Fruit fly (Drosophila melanogaster) whole organism, embryonic: ENCODE results near the gene Tcs6.

Experiments used
- ATbp ChIP-seq: fragments of 200-800 bp; sonication (Bioruptor generic); optimal IDR thresholded peaks from 2 replicates; lab custom pipeline; 2017; ENCODE audit warnings: missing biosample characterization, mild to moderate bottlenecking, missing genetic modification characterization, missing genetic modification reagents
- Atf-2 ChIP-seq: fragments of 200-800 bp; sonication (Bioruptor generic); optimal IDR thresholded peaks from 2 replicates; lab custom pipeline; 2016; ENCODE audit warnings: missing biosample characterization, missing genetic modification characterization
- Atf3 ChIP-seq: fragments of 200-800 bp; sonication (Bioruptor generic); optimal IDR thresholded peaks from 3 replicates; lab custom pipeline; 2016; ENCODE audit warnings: missing biosample characterization, missing genetic modification characterization
- B-H2 ChIP-seq: fragments of 200-800 bp; sonication (Bioruptor generic); optimal IDR thresholded peaks from 2 replicates; lab custom pipeline; 2018; ENCODE audit warnings: missing biosample characterization, mild to moderate bottlenecking, missing genetic modification characterization
- CG10543 ChIP-seq: fragments of 200-800 bp; sonication (Bioruptor generic); optimal IDR thresholded peaks from 3 replicates; lab custom pipeline; 2017; ENCODE audit warnings: missing biosample characterization, mild to moderate bottlenecking, missing genetic modification characterization, moderate library complexity
- CG11456 ChIP-seq: fragments of 200-800 bp; sonication (Bioruptor generic); IDR thresholded peaks from 3 replicates; pipeline ENCODE4 v1.3.6; 2022; ENCODE audit warnings: missing biosample characterization, missing genetic modification characterization
- CG12659 ChIP-seq: fragments of 200-800 bp; sonication (Bioruptor generic); optimal IDR thresholded peaks from 3 replicates; lab custom pipeline; 2017; ENCODE audit warnings: mild to moderate bottlenecking, missing biosample characterization, missing genetic modification reagents, missing genetic modification characterization
- CG12744 ChIP-seq: fragments of 200-800 bp; sonication (Bioruptor generic); optimal IDR thresholded peaks from 2 replicates; lab custom pipeline; 2016; ENCODE audit warnings: missing biosample characterization, missing genetic modification characterization
- CG13775 ChIP-seq: fragments of 200-800 bp; sonication (Bioruptor generic); optimal IDR thresholded peaks from 3 replicates; lab custom pipeline; 2017; ENCODE audit warnings: missing biosample characterization, mild to moderate bottlenecking, missing genetic modification characterization
- CG15514 ChIP-seq: fragments of 200-800 bp; sonication (Bioruptor generic); optimal IDR thresholded peaks from 3 replicates; lab custom pipeline; 2017; ENCODE audit warnings: missing biosample characterization, missing genetic modification characterization, mild to moderate bottlenecking, moderate library complexity, missing genetic modification reagents
- CG17361 ChIP-seq: fragments of 200-800 bp; sonication (Bioruptor generic); IDR thresholded peaks from 3 replicates; pipeline ENCODE4 v1.3.6; 2022; ENCODE audit warnings: missing biosample characterization, missing genetic modification characterization
- CG18011 ChIP-seq: fragments of 200-800 bp; sonication (Bioruptor generic); optimal IDR thresholded peaks from 2 replicates; lab custom pipeline; 2017; ENCODE audit warnings: missing biosample characterization, missing genetic modification characterization, mild to moderate bottlenecking, moderate library complexity, missing genotype
- CG2116 ChIP-seq: fragments of 200-800 bp; sonication (Bioruptor generic); optimal IDR thresholded peaks from 3 replicates; lab custom pipeline; 2018; ENCODE audit warnings: missing biosample characterization, mild to moderate bottlenecking, missing genetic modification characterization
- CG30431 ChIP-seq: fragments of 200-800 bp; sonication (Bioruptor generic); optimal IDR thresholded peaks from 2 replicates; lab custom pipeline; 2017; ENCODE audit warnings: missing biosample characterization, missing genetic modification characterization
- CG3163 ChIP-seq: fragments of 200-800 bp; sonication (Bioruptor generic); optimal IDR thresholded peaks from 3 replicates; lab custom pipeline; 2016; ENCODE audit warnings: missing biosample characterization, missing genetic modification characterization
- CG32532 ChIP-seq: fragments of 200-800 bp; sonication (Bioruptor generic); IDR thresholded peaks from 2 replicates; pipeline ENCODE4 v1.3.6; 2022; ENCODE audit warnings: missing biosample characterization, missing genetic modification characterization
- CG33557 ChIP-seq: fragments of 200-800 bp; sonication (Bioruptor generic); optimal IDR thresholded peaks from 2 replicates; lab custom pipeline; 2019; ENCODE audit warnings: missing biosample characterization, mild to moderate bottlenecking, missing genetic modification characterization, moderate library complexity
- CG3847 ChIP-seq: fragments of 200-800 bp; sonication (Bioruptor generic); IDR thresholded peaks from 2 replicates; pipeline ENCODE4 v1.3.6; 2022; ENCODE audit warnings: missing biosample characterization, missing genetic modification characterization
- CG4282 ChIP-seq: fragments of 200-800 bp; sonication (Bioruptor generic); optimal IDR thresholded peaks from 2 replicates; lab custom pipeline; 2016; ENCODE audit warnings: missing biosample characterization, missing genetic modification characterization
- CG4360 ChIP-seq: fragments of 200-800 bp; sonication (Bioruptor generic); IDR thresholded peaks from 2 replicates; pipeline ENCODE4 v1.3.6; 2022; ENCODE audit warnings: missing biosample characterization, missing genetic modification characterization
- CG5180 ChIP-seq: fragments of 200-800 bp; sonication (Bioruptor generic); optimal IDR thresholded peaks from 3 replicates; lab custom pipeline; 2017; ENCODE audit warnings: missing biosample characterization, missing genetic modification characterization, mild to moderate bottlenecking, moderate library complexity, missing genetic modification reagents
- CG6254 ChIP-seq: fragments of 200-800 bp; sonication (Bioruptor generic); optimal IDR thresholded peaks from 3 replicates; lab custom pipeline; 2017; ENCODE audit warnings: mild to moderate bottlenecking, missing biosample characterization, missing genetic modification reagents, missing genetic modification characterization
- CG6813 ChIP-seq: fragments of 200-800 bp; sonication (Bioruptor generic); optimal IDR thresholded peaks from 2 replicates; lab custom pipeline; 2017; ENCODE audit warnings: missing biosample characterization, missing genetic modification characterization, mild to moderate bottlenecking, moderate library complexity, missing genetic modification reagents
- CG7357 ChIP-seq: fragments of 200-800 bp; sonication (Bioruptor generic); IDR thresholded peaks from 3 replicates; pipeline ENCODE4 v1.3.6; 2022; ENCODE audit warnings: missing biosample characterization, missing genetic modification characterization
- CG7963 ChIP-seq: fragments of 200-800 bp; sonication (Bioruptor generic); IDR thresholded peaks from 3 replicates; pipeline ENCODE4 v1.3.6; 2022; ENCODE audit warnings: missing biosample characterization, missing genetic modification characterization; ENCODE audit not compliant: partially characterized antibody
- CG8089 ChIP-seq: fragments of 200-800 bp; sonication (Bioruptor generic); optimal IDR thresholded peaks from 3 replicates; lab custom pipeline; 2016; ENCODE audit warnings: missing biosample characterization, missing genetic modification characterization
- CG8765 ChIP-seq: fragments of 200-800 bp; sonication (Bioruptor generic); IDR thresholded peaks from 2 replicates; pipeline ENCODE4 v1.3.6; 2022; ENCODE audit warnings: missing biosample characterization, missing genetic modification characterization
- CG9727 ChIP-seq: fragments of 200-800 bp; sonication (Bioruptor generic); optimal IDR thresholded peaks from 3 replicates; lab custom pipeline; 2017; ENCODE audit warnings: missing biosample characterization, mild to moderate bottlenecking, missing genetic modification characterization
- D19A ChIP-seq: fragments of 200-800 bp; optimal IDR thresholded peaks from 3 replicates; lab custom pipeline; 2019; ENCODE audit warnings: missing biosample characterization, mild to moderate bottlenecking, missing genetic modification characterization, moderate library complexity
- Dp ChIP-seq: fragments of 200-800 bp; sonication (Bioruptor generic); optimal IDR thresholded peaks from 2 replicates; lab custom pipeline; 2018; ENCODE audit warnings: missing biosample characterization, mild to moderate bottlenecking, missing genetic modification characterization, moderate library complexity
- ERR ChIP-seq: fragments of 200-800 bp; sonication (Bioruptor generic); optimal IDR thresholded peaks from 2 replicates; lab custom pipeline; 2016; ENCODE audit warnings: missing biosample characterization, missing genetic modification characterization
- Hr51 ChIP-seq, 2 experiments: fragments of 200-800 bp; sonication (Bioruptor generic); optimal IDR thresholded peaks; 2 replicates in 1 of 2; 3 replicates in 1 of 2; lab custom pipeline; 2016 to 2018; ENCODE audit warnings: missing biosample characterization in 2 of 2, missing genetic modification characterization in 2 of 2, mild to moderate bottlenecking in 1 of 2, moderate library complexity in 1 of 2
- abd-A ChIP-seq: fragments of 200-800 bp; sonication (Bioruptor generic); optimal IDR thresholded peaks from 3 replicates; lab custom pipeline; 2019; ENCODE audit warnings: missing biosample characterization, mild to moderate bottlenecking, missing genetic modification characterization, moderate library complexity
- ac ChIP-seq: fragments of 200-800 bp; sonication (Bioruptor generic); optimal IDR thresholded peaks from 3 replicates; lab custom pipeline; 2017; ENCODE audit warnings: missing biosample characterization, mild to moderate bottlenecking, missing genetic modification characterization
- ato ChIP-seq: fragments of 200-800 bp; sonication (Bioruptor generic); IDR thresholded peaks from 2 replicates; pipeline ENCODE4 v1.3.6; 2022; ENCODE audit warnings: missing biosample characterization, missing genetic modification characterization; ENCODE audit not compliant: partially characterized antibody
- bowl ChIP-seq: fragments of 200-800 bp; sonication (Bioruptor generic); IDR thresholded peaks from 2 replicates; pipeline ENCODE4 v1.3.6; 2022; ENCODE audit warnings: missing biosample characterization, missing genetic modification characterization
- corto ChIP-seq: fragments of 200-800 bp; sonication (Bioruptor generic); optimal IDR thresholded peaks from 2 replicates; lab custom pipeline; 2016; ENCODE audit warnings: missing biosample characterization, mild to moderate bottlenecking, missing genetic modification characterization, moderate library complexity
- crc ChIP-seq: fragments of 200-800 bp; sonication (Bioruptor generic); optimal IDR thresholded peaks from 2 replicates; lab custom pipeline; 2016; ENCODE audit warnings: missing biosample characterization, missing genetic modification characterization
- exex ChIP-seq: fragments of 200-800 bp; sonication (Bioruptor generic); optimal IDR thresholded peaks from 4 replicates; lab custom pipeline; 2018; ENCODE audit warnings: missing biosample characterization, mild to moderate bottlenecking, missing genetic modification characterization, moderate library complexity
- eyg ChIP-seq: fragments of 200-800 bp; sonication (Bioruptor generic); optimal IDR thresholded peaks from 3 replicates; lab custom pipeline; 2016; ENCODE audit warnings: missing biosample characterization, missing genetic modification characterization
- gcm ChIP-seq: fragments of 200-800 bp; sonication (Bioruptor generic); optimal IDR thresholded peaks from 2 replicates; lab custom pipeline; 2019; ENCODE audit warnings: missing biosample characterization, mild to moderate bottlenecking, missing genetic modification characterization, moderate library complexity
- grau ChIP-seq: fragments of 200-800 bp; optimal IDR thresholded peaks from 3 replicates; lab custom pipeline; 2019; ENCODE audit warnings: missing biosample characterization, mild to moderate bottlenecking, missing genetic modification characterization, moderate library complexity
- gsb-n ChIP-seq: fragments of 200-800 bp; sonication (Bioruptor generic); optimal IDR thresholded peaks from 3 replicates; lab custom pipeline; 2018; ENCODE audit warnings: missing biosample characterization, mild to moderate bottlenecking, missing genetic modification characterization
- repo ChIP-seq: fragments of 200-800 bp; sonication (Bioruptor generic); optimal IDR thresholded peaks from 2 replicates; lab custom pipeline; 2016; ENCODE audit warnings: missing biosample characterization, missing genetic modification characterization
- sob ChIP-seq: fragments of 200-800 bp; sonication (Bioruptor generic); IDR thresholded peaks from 2 replicates; pipeline ENCODE4 v1.3.6; 2022; ENCODE audit warnings: missing biosample characterization, missing genetic modification characterization
- stwl ChIP-seq: fragments of 200-800 bp; sonication (Bioruptor generic); optimal IDR thresholded peaks from 3 replicates; lab custom pipeline; 2018; ENCODE audit warnings: missing biosample characterization, mild to moderate bottlenecking, missing genetic modification characterization, moderate library complexity
- sug ChIP-seq: fragments of 200-800 bp; optimal IDR thresholded peaks from 2 replicates; lab custom pipeline; 2019; ENCODE audit warnings: missing biosample characterization, mild to moderate bottlenecking, missing genetic modification characterization, moderate library complexity
- ttk ChIP-seq: fragments of 200-800 bp; sonication (Bioruptor generic); IDR thresholded peaks from 2 replicates; pipeline ENCODE4 v2.1.2; 2022; ENCODE audit warnings: missing biosample characterization, missing genetic modification characterization
- zen2 ChIP-seq: fragments of 200-800 bp; sonication (Bioruptor generic); IDR thresholded peaks from 3 replicates; pipeline ENCODE4 v1.3.6; 2022; ENCODE audit warnings: missing biosample characterization, missing genetic modification characterization; ENCODE audit not compliant: partially characterized antibody

Tcs6 gene

dm6 chr3R:26059195-26059594 is 1.2 kb upstream of the Tcs6 start, which contains the start of the genes RpL34a and Trmt61 (continued):
- TF ChIP-seq CG11456 (GFP tag; lab: Robert Waterston, UW) (peak; percentile 61; the same call in 1 of the 3 replicates), ERR (GFP tag; lab: Kevin White, UChicago) (peak; percentile 27), CG8765 (GFP tag; lab: Robert Waterston, UW) (no peak), CG6254 (GFP tag; lab: Kevin White, UChicago) (peak; percentile 84), ac (GFP tag; lab: Kevin White, UChicago) (peak; percentile 60), CG6813 (GFP tag; lab: Kevin White, UChicago) (peak; percentile 91), sug (peak; percentile 90), ttk (GFP tag; lab: Robert Waterston, UW) (peak; percentile 59; the same call in 1 of the 2 replicates), gsb-n (peak; percentile 86), CG18011 (GFP tag; lab: Kevin White, UChicago) (peak; percentile 74), CG33557 (peak; percentile 94), Atf3 (GFP tag; lab: Kevin White, UChicago) (peak; percentile 62), CG13775 (GFP tag; lab: Kevin White, UChicago) (peak; percentile 97), grau (tag; lab: Kevin White, UChicago) (peak; percentile 86), sob (GFP tag; lab: Robert Waterston, UW) (peak; percentile 86), crc (GFP tag; lab: Kevin White, UChicago) (peak; percentile 68), B-H2 (peak; percentile 92), stwl (tag; lab: Kevin White, UChicago) (peak; percentile 84), CG12744 (GFP tag; lab: Kevin White, UChicago) (peak; percentile 53), ATbp (peak; percentile 86), CG10543 (GFP tag; lab: Kevin White, UChicago) (peak; percentile 94), CG7357 (GFP tag; lab: Robert Waterston, UW) (0 out of 3 replicates have a peak, but pooled peaks have one; percentile 24), Atf-2 (GFP tag; lab: Kevin White, UChicago) (peak; percentile 64), CG9727 (GFP tag; lab: Kevin White, UChicago) (peak; percentile 97), Hr51 (GFP tag; optimal IDR thresholded peaks at IDR 0.05; lab: Kevin White, UChicago) (peak; percentile 76 to 86), CG15514 (peak; percentile 91), bowl (peak; percentile 10; the same call in 1 of the 2 replicates), CG4360 (GFP tag; lab: Robert Waterston, UW) (no peak), abd-A (tag; lab: Kevin White, UChicago) (no peak), CG32532 (GFP tag; lab: Robert Waterston, UW) (peak; percentile 83), corto (GFP tag; lab: Kevin White, UChicago) (no peak), CG12659 (peak; percentile 95), eyg (GFP tag; lab: Kevin White, UChicago) (peak; percentile 86), CG3847 (GFP tag; lab: Robert Waterston, UW) (peak; percentile 68), repo (GFP tag; lab: Kevin White, UChicago) (peak; percentile 58), CG7963 (GFP tag; lab: Robert Waterston, UW) (peak; percentile 57; the same call in 2 of the 3 replicates), CG3163 (GFP tag; lab: Kevin White, UChicago) (peak; percentile 36), CG5180 (GFP tag; lab: Kevin White, UChicago) (peak; percentile 78), CG4282 (GFP tag; lab: Kevin White, UChicago) (no peak), CG2116 (peak; percentile 95), gcm (GFP tag; lab: Kevin White, UChicago) (peak; percentile 93), ato (no peak), Dp (GFP tag; lab: Kevin White, UChicago) (peak; percentile 81), D19A (tag; lab: Kevin White, UChicago) (peak; percentile 67), CG8089 (GFP tag; lab: Kevin White, UChicago) (peak; percentile 65), exex (tag; lab: Kevin White, UChicago) (peak; percentile 83), zen2 (peak; percentile 54; the same call in 1 of the 3 replicates), CG30431 (GFP tag; lab: Kevin White, UChicago) (peak; percentile 41), CG17361 (GFP tag; lab: Robert Waterston, UW) (peak; percentile 93)
